Worm (Caenorhabditis elegans) whole organism, early embryonic: ENCODE results near the gene Y43F4B.10.
A peak's percentile ranks its signal among the peaks of the same experiment; 100 is the strongest.

ENCODE experiments used
- B0310.2 ChIP-seq: sonication (generic microtip); optimal IDR thresholded peaks from 2 replicates; lab custom pipeline; 2016; ENCODE audit warnings: mild to moderate bottlenecking, missing genetic modification characterization, missing compliant biosample characterization
- F13C5.2 ChIP-seq: sonication (generic microtip); optimal IDR thresholded peaks from 2 replicates; lab custom pipeline; 2017; ENCODE audit warnings: mild to moderate bottlenecking, missing genetic modification characterization, inconsistent platforms, missing compliant biosample characterization
- aly-1 ChIP-seq: sonication (generic microtip); optimal IDR thresholded peaks from 2 replicates; lab custom pipeline; 2016; ENCODE audit warnings: missing genetic modification characterization, missing compliant biosample characterization
- ama-1 ChIP-seq: fragments of 150-350 bp; optimal IDR thresholded peaks from 2 replicates; lab custom pipeline; 2014
- ceh-13 ChIP-seq: fragments of 200-800 bp; sonication (Bioruptor generic); optimal IDR thresholded peaks from 2 replicates; lab custom pipeline; 2018; ENCODE audit warnings: mild to moderate bottlenecking, missing genetic modification characterization, missing compliant biosample characterization
- ceh-36 ChIP-seq: sonication (generic microtip); optimal IDR thresholded peaks from 2 replicates; lab custom pipeline; 2016; ENCODE audit warnings: missing genetic modification characterization, inconsistent platforms, missing compliant biosample characterization
- ets-7 ChIP-seq: sonication (generic microtip); optimal IDR thresholded peaks from 2 replicates; lab custom pipeline; 2016; ENCODE audit warnings: missing genotype, missing genetic modification characterization, missing compliant biosample characterization
- flt-1 ChIP-seq: fragments of 200-800 bp; sonication (Bioruptor generic); IDR thresholded peaks from 2 replicates; pipeline ENCODE4 v1.3.6; 2022; ENCODE audit warnings: missing genetic modification characterization, missing compliant biosample characterization
- hmbx-1 ChIP-seq: sonication (generic microtip); optimal IDR thresholded peaks from 2 replicates; lab custom pipeline; 2016; ENCODE audit warnings: mild to moderate bottlenecking, missing genetic modification characterization, missing compliant biosample characterization
- hmg-4 ChIP-seq: fragments of 200-800 bp; sonication (Bioruptor generic); optimal IDR thresholded peaks from 2 replicates; lab custom pipeline; 2018; ENCODE audit warnings: mild to moderate bottlenecking, missing genetic modification characterization, missing compliant biosample characterization
- hnd-1 ChIP-seq: sonication (generic microtip); optimal IDR thresholded peaks from 2 replicates; lab custom pipeline; 2016; ENCODE audit warnings: missing genetic modification characterization, missing compliant biosample characterization
- pes-1 ChIP-seq: fragments of 200-800 bp; sonication (Bioruptor generic); IDR thresholded peaks from 2 replicates; pipeline ENCODE4 v1.3.6; 2022; ENCODE audit warnings: missing genetic modification reagents, missing genetic modification characterization, missing compliant biosample characterization
- scrt-1 ChIP-seq: fragments of 200-800 bp; sonication (Bioruptor generic); IDR thresholded peaks from 2 replicates; pipeline ENCODE4 v1.3.6; 2022; ENCODE audit warnings: missing genetic modification characterization, missing compliant biosample characterization
- sea-1 ChIP-seq: fragments of 200-800 bp; sonication (Bioruptor generic); conservative IDR thresholded peaks from 2 replicates; pipeline ENCODE4 v1.3.6; 2022; ENCODE audit warnings: missing genetic modification characterization, missing compliant biosample characterization
- tbx-11 ChIP-seq: fragments of 200-800 bp; sonication (Bioruptor generic); IDR thresholded peaks from 2 replicates; pipeline ENCODE4 v1.3.6; 2022; ENCODE audit warnings: missing genetic modification characterization, missing compliant biosample characterization
- tbx-37 ChIP-seq: fragments of 200-800 bp; sonication (Bioruptor generic); conservative IDR thresholded peaks from 2 replicates; pipeline ENCODE4 v1.3.6; 2022; ENCODE audit warnings: missing genetic modification reagents, missing genetic modification characterization, missing compliant biosample characterization
- tra-4 ChIP-seq: sonication (generic microtip); optimal IDR thresholded peaks from 2 replicates; lab custom pipeline; 2017; ENCODE audit warnings: missing genetic modification characterization, missing compliant biosample characterization

Y43F4B.10 gene

ce11 chrIII:13302578-13302977 is 11.3 kb upstream of the Y43F4B.10 start:
- TF ChIP-seq ets-7 (no peak), tra-4 (tag; lab: Kevin White, UChicago) (no peak), flt-1 (GFP tag; lab: Robert Waterston, UW) (no peak), F13C5.2 (tag; lab: Kevin White, UChicago) (no peak), B0310.2 (tag; lab: Kevin White, UChicago) (no peak), scrt-1 (no peak)

DNA sequence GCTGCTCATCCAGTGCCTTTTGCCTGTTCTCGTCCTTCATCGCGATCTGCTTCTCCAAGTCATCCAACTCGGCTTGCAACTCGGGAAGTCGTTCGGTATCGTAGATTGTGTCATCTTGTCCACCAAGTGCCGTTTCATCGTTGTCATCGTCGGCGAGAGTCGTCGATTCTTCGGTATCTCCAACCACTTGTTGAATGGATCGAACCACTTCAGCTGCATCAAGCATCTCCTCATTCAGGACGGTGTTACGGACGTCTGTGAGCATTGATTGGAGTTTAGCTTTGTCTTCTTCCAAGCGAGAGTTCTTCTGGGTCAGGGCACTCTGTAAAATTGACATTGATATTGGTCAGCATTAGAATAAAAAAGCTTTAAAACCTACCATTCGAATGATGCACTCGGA is 8.3 kb upstream of the Y43F4B.10 start:
- TF ChIP-seq B0310.2 (tag; lab: Kevin White, UChicago), result no peak

ce11 chrIII:13307107-13307506 is 6.8 kb upstream of the Y43F4B.10 start, which contains the start of the genes klp-19 and slc-36.1:
TSS of gene klp-19 (minus strand) at chrIII:13307259.
TSS of gene slc-36.1 (plus strand) at chrIII:13307502.
- TF ChIP-seq aly-1 (tag; lab: Kevin White, UChicago), result no peak
- TF ChIP-seq ceh-36 (tag; lab: Kevin White, UChicago), result no peak
- TF ChIP-seq pes-1, result no peak
- TF ChIP-seq F13C5.2 (tag; lab: Kevin White, UChicago), result peak; percentile 19
- TF ChIP-seq ceh-13 (GFP tag; lab: Kevin White, UChicago), result no peak

- TF ChIP-seq tbx-37, result no peak
- TF ChIP-seq sea-1, result no peak
- no peak for TF ChIP-seq B0310.2 (tag; lab: Kevin White, UChicago)
- no peak for TF ChIP-seq pes-1
- no peak for TF ChIP-seq hmg-4 (GFP tag; lab: Kevin White, UChicago)
- TF ChIP-seq ama-1 (lab: Kevin White, UChicago), result no peak
- TF ChIP-seq F13C5.2 (tag; lab: Kevin White, UChicago), result no peak
- TF ChIP-seq ceh-36 (tag; lab: Kevin White, UChicago), result no peak
- no peak for TF ChIP-seq ceh-13 (GFP tag; lab: Kevin White, UChicago)
- no peak for TF ChIP-seq ets-7
Measured at ce11 chrIII:13310552-13310951, 3.3 kb upstream of the Y43F4B.10 start.

- TF ChIP-seq ama-1 (lab: Kevin White, UChicago), result no peak
- TF ChIP-seq aly-1 (tag; lab: Kevin White, UChicago), result no peak
- no peak for TF ChIP-seq flt-1 (GFP tag; lab: Robert Waterston, UW)
- TF ChIP-seq hmbx-1, result no peak
- TF ChIP-seq ceh-13 (GFP tag; lab: Kevin White, UChicago), result no peak
- no peak for TF ChIP-seq hnd-1
- no peak for TF ChIP-seq F13C5.2 (tag; lab: Kevin White, UChicago)
- TF ChIP-seq scrt-1, result no peak
- TF ChIP-seq B0310.2 (tag; lab: Kevin White, UChicago), result no peak
- TF ChIP-seq sea-1, result no peak
- no peak for TF ChIP-seq tbx-11 (GFP tag; lab: Robert Waterston, UW)
- no peak for TF ChIP-seq pes-1
- no peak for TF ChIP-seq tra-4 (tag; lab: Kevin White, UChicago)
- no peak for TF ChIP-seq ets-7
- TF ChIP-seq ceh-36 (tag; lab: Kevin White, UChicago), result no peak
- no peak for TF ChIP-seq hmg-4 (GFP tag; lab: Kevin White, UChicago)
- TF ChIP-seq tbx-37, result no peak
Measured at ce11 chrIII:13314636-13315035, 768 bp downstream of the Y43F4B.10 start.

DNA sequence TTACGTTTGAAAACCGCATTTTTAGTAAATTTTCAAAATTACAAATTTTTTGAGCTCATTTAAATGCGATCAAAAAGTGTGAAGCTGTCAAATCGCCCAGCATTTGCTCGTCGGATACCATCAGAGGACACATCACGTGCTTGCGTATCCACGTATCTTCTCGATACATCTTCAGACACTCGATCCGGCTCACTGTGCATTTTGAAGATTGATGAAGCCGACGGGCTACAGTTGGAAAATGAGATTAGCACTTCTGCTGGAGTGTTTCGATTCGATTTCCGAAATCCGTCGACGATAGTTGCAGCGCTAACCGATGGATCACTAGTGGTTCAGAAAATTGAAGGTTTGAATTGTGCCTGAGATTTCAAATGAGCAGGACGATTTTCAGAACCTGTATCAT is 1.2 kb downstream of the Y43F4B.10 start, which contains the start of gene dph-7:
Gene dph-7, plus strand, starts transcription at position 53 of the 400 bp plus-strand sequence.
- no peak for TF ChIP-seq ceh-13 (GFP tag; lab: Kevin White, UChicago)
- TF ChIP-seq hmg-4 (GFP tag; lab: Kevin White, UChicago), result no peak
- no peak for TF ChIP-seq B0310.2 (tag; lab: Kevin White, UChicago)
- no peak for TF ChIP-seq hnd-1
- TF ChIP-seq flt-1 (GFP tag; lab: Robert Waterston, UW), result no peak
- TF ChIP-seq aly-1 (tag; lab: Kevin White, UChicago), result no peak
- TF ChIP-seq sea-1, result no peak
- no peak for TF ChIP-seq ama-1 (lab: Kevin White, UChicago)
- TF ChIP-seq ceh-36 (tag; lab: Kevin White, UChicago), result no peak

DNA sequence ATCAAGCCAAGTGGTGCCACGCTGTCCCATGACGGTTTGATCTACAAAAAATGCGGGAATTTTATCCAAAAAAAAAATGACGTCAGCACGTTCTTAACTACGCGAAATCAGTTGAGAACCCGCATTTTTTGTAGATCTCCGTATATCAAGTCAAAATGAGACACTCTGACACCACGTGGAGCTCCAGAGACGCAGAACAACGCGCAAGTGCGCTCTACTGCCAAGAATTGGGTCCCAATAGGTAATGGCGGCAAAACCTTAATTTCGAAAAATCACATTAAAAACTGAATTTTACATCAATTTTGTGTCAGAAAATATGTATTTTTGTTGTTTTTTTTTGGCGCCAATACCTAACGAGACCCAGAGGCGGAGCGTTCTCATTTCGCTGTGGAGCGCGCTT is 3.1 kb downstream of the Y43F4B.10 start:
- TF ChIP-seq hnd-1 (no peak), ceh-36 (tag; lab: Kevin White, UChicago) (no peak), hmg-4 (GFP tag; lab: Kevin White, UChicago) (no peak), B0310.2 (tag; lab: Kevin White, UChicago) (no peak), ceh-13 (GFP tag; lab: Kevin White, UChicago) (no peak), sea-1 (no peak), flt-1 (GFP tag; lab: Robert Waterston, UW) (no peak), tbx-11 (GFP tag; lab: Robert Waterston, UW) (no peak), scrt-1 (no peak), hmbx-1 (no peak), ama-1 (lab: Kevin White, UChicago) (no peak), tra-4 (tag; lab: Kevin White, UChicago) (no peak), aly-1 (tag; lab: Kevin White, UChicago) (no peak), F13C5.2 (tag; lab: Kevin White, UChicago) (no peak), ets-7 (no peak), tbx-37 (no peak), pes-1 (no peak)

DNA sequence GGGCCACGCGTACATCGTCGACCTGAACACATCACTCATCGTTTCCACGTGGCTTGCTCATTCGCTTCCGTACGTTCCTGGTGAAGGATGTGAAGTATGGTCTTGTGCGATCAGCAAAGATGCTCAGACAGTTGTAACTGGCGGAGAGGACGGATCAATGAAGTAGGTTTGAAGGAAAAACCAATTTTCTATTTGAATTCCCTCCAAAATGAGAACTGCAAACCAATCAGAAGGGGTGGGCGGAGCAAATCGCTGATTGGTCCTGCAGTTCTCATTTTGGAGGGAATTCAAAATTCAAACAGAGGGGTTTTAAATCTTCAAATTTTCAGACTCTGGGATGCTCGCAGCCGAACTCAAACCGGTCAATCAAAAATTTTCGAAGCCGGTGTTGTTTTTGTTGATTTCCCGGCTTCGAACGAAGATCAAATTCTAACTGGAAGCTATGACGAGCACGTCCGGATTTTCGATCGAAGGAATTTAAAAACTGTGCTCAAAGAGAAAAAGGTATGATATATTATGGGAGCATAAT is 3.6 kb downstream of the Y43F4B.10 start:
- TF ChIP-seq ama-1 (lab: Kevin White, UChicago), result no peak

ce11 chrIII:13322578-13322977 is 8.7 kb downstream of the Y43F4B.10 start, which contains the start of gene F53A2.11:
TSS of gene F53A2.11 (minus strand) at chrIII:13322678.
- TF ChIP-seq sea-1 (no peak), tbx-11 (GFP tag; lab: Robert Waterston, UW) (no peak), tra-4 (tag; lab: Kevin White, UChicago) (no peak), pes-1 (no peak), hmbx-1 (no peak), ama-1 (lab: Kevin White, UChicago) (no peak), hnd-1 (no peak), scrt-1 (no peak), flt-1 (GFP tag; lab: Robert Waterston, UW) (no peak), B0310.2 (tag; lab: Kevin White, UChicago) (no peak), aly-1 (tag; lab: Kevin White, UChicago) (no peak), ceh-13 (GFP tag; lab: Kevin White, UChicago) (no peak), hmg-4 (GFP tag; lab: Kevin White, UChicago) (no peak), F13C5.2 (tag; lab: Kevin White, UChicago) (no peak), tbx-37 (no peak), ceh-36 (tag; lab: Kevin White, UChicago) (no peak)
